Worm (Caenorhabditis elegans): ENCODE measurements around the gene nhr-221.

DNA sequence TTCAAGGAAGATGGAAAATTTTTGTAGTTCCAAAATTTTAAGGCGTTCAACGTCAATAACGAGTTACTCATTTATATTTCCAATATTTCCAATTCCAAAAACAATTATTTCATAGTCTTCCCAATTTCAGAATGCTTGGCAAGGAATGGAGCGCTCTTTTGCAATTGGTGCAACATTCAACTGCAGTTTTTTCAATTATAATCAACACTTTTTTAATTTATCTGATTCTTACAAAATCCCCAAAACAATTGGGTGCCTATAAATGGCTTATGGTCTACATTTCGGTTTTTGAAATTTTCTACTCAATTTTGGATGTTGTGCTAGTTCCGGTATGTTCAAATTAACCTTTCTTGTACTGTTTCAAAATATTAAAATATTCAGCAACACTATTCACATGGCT lies 27.5 kb downstream of the nhr-221 start, which contains the start of gene str-225:
- TF ChIP-seq hmg-4 (GFP tag; optimal IDR thresholded peaks at IDR 0.05) (no peak), F13C5.2 (tag; optimal IDR thresholded peaks at IDR 0.05) (no peak), tbx-37 (GFP tag; conservative IDR thresholded peaks at IDR 0.05) (no peak), flt-1 (GFP tag; IDR thresholded peaks at IDR 0.05) (no peak), hmbx-1 (tag; optimal IDR thresholded peaks at IDR 0.05) (no peak), tra-4 (tag; optimal IDR thresholded peaks at IDR 0.05) (no peak), hnd-1 (tag; optimal IDR thresholded peaks at IDR 0.05) (no peak), sea-1 (GFP tag; conservative IDR thresholded peaks at IDR 0.05) (no peak), ama-1 (optimal IDR thresholded peaks at IDR 0.05) (no peak), ets-7 (tag; optimal IDR thresholded peaks at IDR 0.05) (no peak)

All from whole organism, early embryonic.